Worm (Caenorhabditis elegans) whole organism, L4 larva: ENCODE measurements around the gene Y71H2AM.11.

ENCODE experiments used
- aha-1 ChIP-seq: fragments of 150-350 bp; peaks from one replicate; lab custom pipeline; 2014; ENCODE audit warnings: missing biosample characterization, missing genetic modification characterization
- zip-11 ChIP-seq: fragments of 200-800 bp; sonication (Bioruptor generic); IDR thresholded peaks from 2 replicates; pipeline ENCODE4 v1.3.6; 2022; ENCODE audit warnings: missing genetic modification characterization, missing compliant biosample characterization

Gene Y71H2AM.11

ce11 chrIII:2675449-2675848 is 49.4 kb downstream of the Y71H2AM.11 start:
- TF ChIP-seq aha-1 (tag; lab: Kevin White, UChicago), result peak; percentile 2
- no peak for TF ChIP-seq zip-11 (GFP tag; lab: Robert Waterston, UW)
